Fruit fly (Drosophila melanogaster) whole organism, embryonic: ENCODE data around the gene CG33325.

ENCODE experiments used
- Bdp1 ChIP-seq: fragments of 200-800 bp; sonication (Bioruptor generic); optimal IDR thresholded peaks from 3 replicates; lab custom pipeline; 2016; ENCODE audit warnings: missing biosample characterization, missing genetic modification characterization
- CG10543 ChIP-seq: fragments of 200-800 bp; sonication (Bioruptor generic); optimal IDR thresholded peaks from 3 replicates; lab custom pipeline; 2017; ENCODE audit warnings: missing biosample characterization, mild to moderate bottlenecking, missing genetic modification characterization, moderate library complexity
- CG12659 ChIP-seq: fragments of 200-800 bp; sonication (Bioruptor generic); optimal IDR thresholded peaks from 3 replicates; lab custom pipeline; 2017; ENCODE audit warnings: mild to moderate bottlenecking, missing biosample characterization, missing genetic modification reagents, missing genetic modification characterization
- CG14014 ChIP-seq: fragments of 200-800 bp; sonication (Bioruptor generic); IDR thresholded peaks from 2 replicates; pipeline ENCODE4 v1.3.6; 2022; ENCODE audit warnings: missing biosample characterization, missing genetic modification characterization
- CG1529 ChIP-seq: fragments of 200-800 bp; sonication (Bioruptor generic); optimal IDR thresholded peaks from 3 replicates; lab custom pipeline; 2018; ENCODE audit warnings: missing biosample characterization, missing genetic modification characterization
- CG17361 ChIP-seq: fragments of 200-800 bp; sonication (Bioruptor generic); IDR thresholded peaks from 3 replicates; pipeline ENCODE4 v1.3.6; 2022; ENCODE audit warnings: missing biosample characterization, missing genetic modification characterization
- CG18011 ChIP-seq: fragments of 200-800 bp; sonication (Bioruptor generic); optimal IDR thresholded peaks from 2 replicates; lab custom pipeline; 2017; ENCODE audit warnings: missing biosample characterization, missing genetic modification characterization, mild to moderate bottlenecking, moderate library complexity, missing genotype
- CG32772 ChIP-seq: fragments of 200-800 bp; sonication (Bioruptor generic); IDR thresholded peaks from 2 replicates; pipeline ENCODE4 v1.3.6; 2022; ENCODE audit warnings: missing biosample characterization, missing genetic modification characterization
- CG3281 ChIP-seq: fragments of 200-800 bp; sonication (Bioruptor generic); optimal IDR thresholded peaks from 3 replicates; lab custom pipeline; 2017; ENCODE audit warnings: missing biosample characterization, mild to moderate bottlenecking, missing genetic modification characterization
- CG33213 ChIP-seq: fragments of 200-800 bp; sonication (Bioruptor generic); optimal IDR thresholded peaks from 3 replicates; lab custom pipeline; 2016; ENCODE audit warnings: missing biosample characterization, missing genetic modification characterization
- CG33557 ChIP-seq: fragments of 200-800 bp; sonication (Bioruptor generic); optimal IDR thresholded peaks from 2 replicates; lab custom pipeline; 2019; ENCODE audit warnings: missing biosample characterization, mild to moderate bottlenecking, missing genetic modification characterization, moderate library complexity
- CG43689 ChIP-seq: fragments of 200-800 bp; sonication (Bioruptor generic); IDR thresholded peaks from 2 replicates; pipeline ENCODE4 v1.3.6; 2022; ENCODE audit warnings: missing biosample characterization, missing genetic modification characterization
- CG8478 ChIP-seq: fragments of >200 bp; optimal IDR thresholded peaks from 2 replicates; lab custom pipeline; 2018
- CG8924 ChIP-seq: fragments of 200-800 bp; optimal IDR thresholded peaks from 3 replicates; lab custom pipeline; 2019; ENCODE audit warnings: missing biosample characterization, mild to moderate bottlenecking, missing genetic modification characterization, moderate library complexity
- CG9876 ChIP-seq: fragments of 200-800 bp; sonication (Bioruptor generic); optimal IDR thresholded peaks from 2 replicates; lab custom pipeline; 2016; ENCODE audit warnings: missing biosample characterization, missing genetic modification characterization
- CG9932 ChIP-seq: fragments of 200-800 bp; sonication (Bioruptor generic); IDR thresholded peaks from 2 replicates; pipeline ENCODE4 v1.3.6; 2022; ENCODE audit warnings: missing biosample characterization, missing genetic modification characterization
- Dbx ChIP-seq: fragments of 200-800 bp; sonication (Bioruptor generic); IDR thresholded peaks from 3 replicates; pipeline ENCODE4 v1.3.6; 2022; ENCODE audit warnings: missing biosample characterization, missing genetic modification characterization
- E2f2 ChIP-seq: fragments of 200-800 bp; sonication (Bioruptor generic); IDR thresholded peaks from 2 replicates; pipeline ENCODE4 v1.3.6; 2022; ENCODE audit warnings: missing biosample characterization, missing genetic modification characterization
- Ets65A ChIP-seq: fragments of 200-800 bp; sonication (Bioruptor generic); peaks from one replicate; lab custom pipeline; 2016; ENCODE audit warnings: missing biosample characterization, missing genetic modification characterization
- Hey ChIP-seq: fragments of 200-800 bp; sonication (Bioruptor generic); optimal IDR thresholded peaks from 3 replicates; lab custom pipeline; 2018; ENCODE audit warnings: missing biosample characterization, mild to moderate bottlenecking, missing genetic modification characterization
- Hsf ChIP-seq: fragments of 200-800 bp; sonication (Bioruptor generic); optimal IDR thresholded peaks from 3 replicates; lab custom pipeline; 2016; ENCODE audit warnings: missing biosample characterization, missing genetic modification characterization
- Lpt ChIP-seq: fragments of >200 bp; optimal IDR thresholded peaks from 2 replicates; lab custom pipeline; 2018; ENCODE audit warnings: missing biosample characterization, missing genetic modification characterization
- Myb ChIP-seq: fragments of 200-800 bp; sonication (Bioruptor generic); optimal IDR thresholded peaks from 2 replicates; lab custom pipeline; 2016; ENCODE audit warnings: missing biosample characterization, missing genetic modification characterization
- Neu2 ChIP-seq: fragments of 200-800 bp; sonication (Bioruptor generic); optimal IDR thresholded peaks from 3 replicates; lab custom pipeline; 2016; ENCODE audit warnings: missing biosample characterization, missing genetic modification characterization, borderline replicate concordance
- Nf-YB ChIP-seq: fragments of 200-800 bp; sonication (Bioruptor generic); optimal IDR thresholded peaks from 3 replicates; lab custom pipeline; 2019; ENCODE audit warnings: missing biosample characterization, mild to moderate bottlenecking, missing genetic modification characterization, moderate library complexity
- Ptx1 ChIP-seq: fragments of 200-800 bp; sonication (Bioruptor generic); IDR thresholded peaks from 2 replicates; pipeline ENCODE4 v1.3.6; 2022; ENCODE audit warnings: missing biosample characterization, missing genetic modification characterization
- TFAM ChIP-seq: fragments of 200-800 bp; sonication (Bioruptor generic); optimal IDR thresholded peaks from 2 replicates; lab custom pipeline; 2017; ENCODE audit warnings: missing biosample characterization, missing genetic modification characterization, inconsistent platforms
- Xbp1 ChIP-seq: fragments of 200-800 bp; sonication (Bioruptor generic); optimal IDR thresholded peaks from 3 replicates; lab custom pipeline; 2016; ENCODE audit warnings: missing biosample characterization, mild to moderate bottlenecking, missing genetic modification characterization
- YL-1 ChIP-seq: fragments of 200-800 bp; sonication (Bioruptor generic); optimal IDR thresholded peaks from 3 replicates; lab custom pipeline; 2017; ENCODE audit warnings: missing biosample characterization, mild to moderate bottlenecking, missing genetic modification characterization
- ash1 ChIP-seq: fragments of 200-800 bp; sonication (Bioruptor generic); optimal IDR thresholded peaks from 2 replicates; lab custom pipeline; 2018; ENCODE audit warnings: missing biosample characterization, mild to moderate bottlenecking, missing genetic modification characterization
- bab2 ChIP-seq: fragments of 200-800 bp; sonication (Bioruptor generic); optimal IDR thresholded peaks from 2 replicates; lab custom pipeline; 2016; ENCODE audit warnings: missing biosample characterization, missing genetic modification characterization
- br ChIP-seq: fragments of >200 bp; optimal IDR thresholded peaks from 2 replicates; lab custom pipeline; 2017
- cato ChIP-seq: fragments of 200-800 bp; sonication (Bioruptor generic); optimal IDR thresholded peaks from 2 replicates; lab custom pipeline; 2016; ENCODE audit warnings: missing biosample characterization, missing genetic modification characterization, borderline replicate concordance
- caup ChIP-seq: fragments of 200-800 bp; sonication (Bioruptor generic); optimal IDR thresholded peaks from 3 replicates; lab custom pipeline; 2017; ENCODE audit warnings: missing biosample characterization, mild to moderate bottlenecking, missing genetic modification characterization, moderate library complexity; ENCODE audit not compliant: severe bottlenecking
- dpn ChIP-seq, 2 experiments: fragments of 200-800 bp; sonication (Bioruptor generic); optimal IDR thresholded peaks; 3 replicates each; lab custom pipeline; 2016; ENCODE audit warnings: missing biosample characterization in 2 of 2, missing genetic modification characterization in 2 of 2
- exex ChIP-seq: fragments of 200-800 bp; sonication (Bioruptor generic); optimal IDR thresholded peaks from 4 replicates; lab custom pipeline; 2018; ENCODE audit warnings: missing biosample characterization, mild to moderate bottlenecking, missing genetic modification characterization, moderate library complexity
- fd96Cb ChIP-seq: fragments of 200-800 bp; sonication (Bioruptor generic); optimal IDR thresholded peaks from 2 replicates; lab custom pipeline; 2018; ENCODE audit warnings: missing biosample characterization, mild to moderate bottlenecking, missing genetic modification characterization, moderate library complexity
- grau ChIP-seq: fragments of 200-800 bp; optimal IDR thresholded peaks from 3 replicates; lab custom pipeline; 2019; ENCODE audit warnings: missing biosample characterization, mild to moderate bottlenecking, missing genetic modification characterization, moderate library complexity
- kah ChIP-seq: fragments of 200-800 bp; sonication (Bioruptor generic); optimal IDR thresholded peaks from 2 replicates; lab custom pipeline; 2018; ENCODE audit warnings: missing biosample characterization, mild to moderate bottlenecking, missing genetic modification characterization
- mld ChIP-seq: fragments of 200-800 bp; sonication (Bioruptor generic); IDR thresholded peaks from 3 replicates; pipeline ENCODE4 v1.3.6; 2022; ENCODE audit warnings: missing biosample characterization, missing genetic modification characterization; ENCODE audit not compliant: partially characterized antibody
- org-1 ChIP-seq: fragments of 200-800 bp; sonication (Bioruptor generic); optimal IDR thresholded peaks from 2 replicates; lab custom pipeline; 2017; ENCODE audit warnings: missing biosample characterization, missing genetic modification characterization
- pho ChIP-seq: fragments of 200-800 bp; sonication (Bioruptor generic); optimal IDR thresholded peaks from 2 replicates; lab custom pipeline; 2016; ENCODE audit warnings: missing biosample characterization, missing genetic modification characterization
- pita ChIP-seq: fragments of 200-800 bp; sonication (Bioruptor generic); optimal IDR thresholded peaks from 2 replicates; lab custom pipeline; 2017; ENCODE audit warnings: missing biosample characterization, mild to moderate bottlenecking, missing genetic modification characterization
- repo ChIP-seq: fragments of 200-800 bp; sonication (Bioruptor generic); optimal IDR thresholded peaks from 2 replicates; lab custom pipeline; 2016; ENCODE audit warnings: missing biosample characterization, missing genetic modification characterization
- salm ChIP-seq: fragments of 200-800 bp; sonication (Bioruptor generic); optimal IDR thresholded peaks from 2 replicates; lab custom pipeline; 2018; ENCODE audit warnings: missing biosample characterization, mild to moderate bottlenecking, missing genetic modification characterization
- sens ChIP-seq: fragments of 200-800 bp; sonication (Bioruptor generic); peaks from one replicate; lab custom pipeline; 2016; ENCODE audit warnings: missing biosample characterization, missing genetic modification characterization
- slbo ChIP-seq: fragments of 200-800 bp; sonication (Bioruptor generic); IDR thresholded peaks from 2 replicates; pipeline ENCODE4 v1.3.6; 2022; ENCODE audit warnings: missing biosample characterization, missing genetic modification characterization
- sob ChIP-seq: fragments of 200-800 bp; sonication (Bioruptor generic); IDR thresholded peaks from 2 replicates; pipeline ENCODE4 v1.3.6; 2022; ENCODE audit warnings: missing biosample characterization, missing genetic modification characterization
- unpg ChIP-seq: fragments of 200-800 bp; sonication (Bioruptor generic); optimal IDR thresholded peaks from 3 replicates; lab custom pipeline; 2018; ENCODE audit warnings: missing biosample characterization, mild to moderate bottlenecking, missing genetic modification characterization, moderate library complexity
- wek ChIP-seq: fragments of 200-800 bp; sonication (Bioruptor generic); optimal IDR thresholded peaks from 3 replicates; lab custom pipeline; 2018; ENCODE audit warnings: missing biosample characterization, mild to moderate bottlenecking, missing genetic modification characterization, moderate library complexity

Gene CG33325

dm6 chr3R:8659200-8659897, 20.5 kb downstream of the CG33325 start (continued):
- TF ChIP-seq CG10543 (GFP tag; lab: Kevin White, UChicago), result peak; percentile 79
- peak; percentile 78 for TF ChIP-seq CG12659 (GFP tag; lab: Kevin White, UChicago)
- TF ChIP-seq Neu2, result no peak
- peak; percentile 81 for TF ChIP-seq CG8478 (lab: Kevin White, UChicago)
- peak; percentile 41 for TF ChIP-seq kah (GFP tag; lab: Kevin White, UChicago)
- peak; percentile 26 for TF ChIP-seq repo (GFP tag; lab: Kevin White, UChicago)
- TF ChIP-seq ash1 (GFP tag; lab: Kevin White, UChicago), result peak; percentile 17
- TF ChIP-seq br (lab: Kevin White, UChicago), result no peak
- TF ChIP-seq CG32772 (GFP tag; lab: Robert Waterston, UW), result peak; percentile 50; the same call in 1 of the 2 replicates
- TF ChIP-seq Hsf (GFP tag; lab: Kevin White, UChicago), result peak; percentile 61
- no peak for TF ChIP-seq CG43689 (GFP tag; lab: Robert Waterston, UW)
- TF ChIP-seq E2f2 (GFP tag; lab: Robert Waterston, UW), result peak; percentile 24; the same call in 1 of the 2 replicates
- TF ChIP-seq unpg, result peak; percentile 58
- TF ChIP-seq sob, result peak; percentile 44
- TF ChIP-seq slbo (GFP tag; lab: Robert Waterston, UW), result peak; percentile 64
- TF ChIP-seq CG33557 (GFP tag; lab: Kevin White, UChicago), result peak; percentile 25
- peak; percentile 46 for TF ChIP-seq grau (tag; lab: Kevin White, UChicago)
- TF ChIP-seq cato (GFP tag; lab: Kevin White, UChicago), result no peak
- TF ChIP-seq Ets65A (GFP tag; lab: Kevin White, UChicago), result no peak
- TF ChIP-seq Ptx1 (GFP tag; lab: Robert Waterston, UW), result peak; percentile 58; the same call in 1 of the 2 replicates
- TF ChIP-seq sens (GFP tag; lab: Kevin White, UChicago), result peak; percentile 92
- peak; percentile 65 for TF ChIP-seq caup (GFP tag; lab: Kevin White, UChicago)
- TF ChIP-seq org-1 (GFP tag; lab: Kevin White, UChicago), result peak; percentile 52
- peak; percentile 36 to 57 for TF ChIP-seq dpn (GFP tag; optimal IDR thresholded peaks at IDR 0.05; lab: Kevin White, UChicago)
- TF ChIP-seq CG33213, result peak; percentile 31
- peak; percentile 70 for TF ChIP-seq YL-1 (GFP tag; lab: Kevin White, UChicago)
- peak; percentile 65; the same call in 1 of the 2 replicates for TF ChIP-seq CG14014 (GFP tag; lab: Robert Waterston, UW)
- TF ChIP-seq pho, result peak; percentile 71
- TF ChIP-seq wek (GFP tag; lab: Kevin White, UChicago), result peak; percentile 34
- TF ChIP-seq Xbp1, result peak; percentile 56
- no peak for TF ChIP-seq salm (tag; lab: Kevin White, UChicago)
- peak; percentile 38 for TF ChIP-seq bab2 (GFP tag; lab: Kevin White, UChicago)
- TF ChIP-seq CG17361, result peak; percentile 72; the same call in 1 of the 3 replicates
- no peak for TF ChIP-seq CG18011 (GFP tag; lab: Kevin White, UChicago)
- TF ChIP-seq fd96Cb, result peak; percentile 30
- TF ChIP-seq TFAM (GFP tag; lab: Kevin White, UChicago), result no peak
- no peak for TF ChIP-seq pita (GFP tag; lab: Kevin White, UChicago)
- TF ChIP-seq mld (GFP tag; lab: Robert Waterston, UW), result no peak
- peak; percentile 74 for TF ChIP-seq CG3281
- TF ChIP-seq Myb (GFP tag; lab: Kevin White, UChicago), result peak; percentile 18
- no peak for TF ChIP-seq Lpt (GFP tag; lab: Kevin White, UChicago)
- no peak for TF ChIP-seq Bdp1 (GFP tag; lab: Kevin White, UChicago)
- peak; percentile 55 for TF ChIP-seq CG8924 (tag; lab: Kevin White, UChicago)
- TF ChIP-seq CG9932 (GFP tag; lab: Robert Waterston, UW), result peak; percentile 72
- TF ChIP-seq CG9876 (GFP tag; lab: Kevin White, UChicago), result no peak
- peak; percentile 7 for TF ChIP-seq Nf-YB (GFP tag; lab: Kevin White, UChicago)
- TF ChIP-seq exex, result peak; percentile 69
- peak; percentile 55; the same call in 1 of the 3 replicates for TF ChIP-seq Dbx (GFP tag; lab: Robert Waterston, UW)
- no peak for TF ChIP-seq CG1529
- TF ChIP-seq Hey (tag; lab: Kevin White, UChicago), result no peak
